Worm (Caenorhabditis elegans) whole organism, early embryonic: ENCODE data around the gene fars-2.

Source experiments
- F13C5.2 ChIP-seq: sonication (generic microtip); optimal IDR thresholded peaks from 2 replicates; lab custom pipeline; 2017; ENCODE audit warnings: mild to moderate bottlenecking, missing genetic modification characterization, inconsistent platforms, missing compliant biosample characterization
- ama-1 ChIP-seq: fragments of 150-350 bp; optimal IDR thresholded peaks from 2 replicates; lab custom pipeline; 2014
- ceh-36 ChIP-seq: sonication (generic microtip); optimal IDR thresholded peaks from 2 replicates; lab custom pipeline; 2016; ENCODE audit warnings: missing genetic modification characterization, inconsistent platforms, missing compliant biosample characterization
- ets-7 ChIP-seq: sonication (generic microtip); optimal IDR thresholded peaks from 2 replicates; lab custom pipeline; 2016; ENCODE audit warnings: missing genotype, missing genetic modification characterization, missing compliant biosample characterization
- hmbx-1 ChIP-seq: sonication (generic microtip); optimal IDR thresholded peaks from 2 replicates; lab custom pipeline; 2016; ENCODE audit warnings: mild to moderate bottlenecking, missing genetic modification characterization, missing compliant biosample characterization
- hnd-1 ChIP-seq: sonication (generic microtip); optimal IDR thresholded peaks from 2 replicates; lab custom pipeline; 2016; ENCODE audit warnings: missing genetic modification characterization, missing compliant biosample characterization
- pes-1 ChIP-seq: fragments of 200-800 bp; sonication (Bioruptor generic); IDR thresholded peaks from 2 replicates; pipeline ENCODE4 v1.3.6; 2022; ENCODE audit warnings: missing genetic modification reagents, missing genetic modification characterization, missing compliant biosample characterization
- scrt-1 ChIP-seq: fragments of 200-800 bp; sonication (Bioruptor generic); IDR thresholded peaks from 2 replicates; pipeline ENCODE4 v1.3.6; 2022; ENCODE audit warnings: missing genetic modification characterization, missing compliant biosample characterization
- tbx-11 ChIP-seq: fragments of 200-800 bp; sonication (Bioruptor generic); IDR thresholded peaks from 2 replicates; pipeline ENCODE4 v1.3.6; 2022; ENCODE audit warnings: missing genetic modification characterization, missing compliant biosample characterization
- tbx-37 ChIP-seq: fragments of 200-800 bp; sonication (Bioruptor generic); conservative IDR thresholded peaks from 2 replicates; pipeline ENCODE4 v1.3.6; 2022; ENCODE audit warnings: missing genetic modification reagents, missing genetic modification characterization, missing compliant biosample characterization

DNA sequence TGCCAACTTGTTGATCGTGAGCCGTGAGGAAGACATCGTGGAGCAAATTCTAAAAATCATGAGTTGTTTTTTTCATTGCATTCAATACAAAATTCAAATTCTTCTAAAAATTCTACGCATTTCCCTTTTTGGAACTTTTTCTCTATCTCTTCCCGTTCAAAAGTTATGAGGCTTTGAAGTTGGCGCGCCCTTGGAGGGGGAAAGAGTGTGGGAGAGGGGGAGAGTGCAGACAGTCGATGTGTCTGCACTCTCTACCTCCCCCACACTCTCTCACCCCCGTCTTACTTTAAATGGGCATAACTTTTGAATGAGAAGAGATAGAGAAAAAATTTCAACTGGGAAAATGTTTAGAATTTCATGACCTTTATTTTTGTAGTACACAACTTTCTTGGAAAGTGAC, 50.9 kb downstream of the fars-2 start:
- no peak for TF ChIP-seq scrt-1 (GFP tag; lab: Robert Waterston, UW)
- TF ChIP-seq hmbx-1 (tag; lab: Kevin White, UChicago), result no peak
- no peak for TF ChIP-seq hnd-1 (tag; lab: Kevin White, UChicago)
- no peak for TF ChIP-seq tbx-37 (GFP tag; lab: Robert Waterston, UW)
- TF ChIP-seq ets-7 (tag; lab: Kevin White, UChicago), result no peak
- no peak for TF ChIP-seq pes-1 (GFP tag; lab: Robert Waterston, UW)
- TF ChIP-seq F13C5.2 (tag; lab: Kevin White, UChicago), result no peak
- TF ChIP-seq tbx-11 (GFP tag; lab: Robert Waterston, UW), result no peak
- TF ChIP-seq ama-1, result no peak
- no peak for TF ChIP-seq ceh-36
